Worm (Caenorhabditis elegans): ENCODE results near the gene K02F6.6.

The K02F6.6 gene

DNA sequence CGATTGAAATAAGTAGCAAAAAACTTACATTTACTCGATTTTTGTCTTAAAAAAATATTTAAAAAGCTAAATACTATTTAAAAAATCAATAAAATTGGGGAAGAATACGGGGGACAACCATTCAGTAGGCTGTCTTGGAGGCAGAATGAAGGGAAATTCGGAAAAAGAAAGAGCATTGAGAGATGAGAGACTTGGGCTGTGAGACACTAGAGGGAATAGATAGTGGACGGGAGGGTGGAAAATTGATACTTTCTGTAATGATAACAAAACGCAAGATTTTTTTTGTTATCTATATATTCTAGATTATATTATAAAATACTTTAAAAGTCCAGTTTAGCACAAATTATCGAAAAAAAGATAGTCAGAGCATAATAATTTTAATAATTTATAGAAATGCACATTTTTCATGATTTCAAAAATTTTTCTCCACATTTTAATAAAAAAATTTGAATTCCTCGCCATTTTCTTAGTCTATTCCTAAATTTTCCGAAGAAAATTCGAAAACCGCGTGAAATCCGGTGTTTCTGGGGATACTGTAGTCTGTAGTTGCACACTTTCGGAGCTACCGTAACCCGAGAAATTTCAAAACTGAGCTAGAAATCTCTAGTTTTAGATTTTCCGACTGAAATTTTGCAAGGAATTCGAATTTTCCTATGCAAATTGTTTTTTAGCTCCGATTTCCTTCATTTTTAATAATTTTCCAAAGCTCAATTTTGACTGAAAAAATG lies 26.7 kb upstream of the K02F6.6 start:
- TF ChIP-seq mml-1 (tag; optimal IDR thresholded peaks at IDR 0.05) (no peak), ceh-28 (tag; optimal IDR thresholded peaks at IDR 0.05) (peak; percentile 19), unc-62 (GFP tag; optimal IDR thresholded peaks at IDR 0.05) (no peak), nhr-43 (tag; optimal IDR thresholded peaks at IDR 0.05; ENCODE audit: poor library complexity, severe bottlenecking) (no peak), fkh-10 (GFP tag; optimal IDR thresholded peaks at IDR 0.05) (no peak), nhr-28 (tag; optimal IDR thresholded peaks at IDR 0.05) (no peak), ama-1 (optimal IDR thresholded peaks at IDR 0.05) (no peak), elt-3 (tag; optimal IDR thresholded peaks at IDR 0.05) (no peak), elt-2 (tag; optimal IDR thresholded peaks at IDR 0.05) (peak; percentile 84)

DNA sequence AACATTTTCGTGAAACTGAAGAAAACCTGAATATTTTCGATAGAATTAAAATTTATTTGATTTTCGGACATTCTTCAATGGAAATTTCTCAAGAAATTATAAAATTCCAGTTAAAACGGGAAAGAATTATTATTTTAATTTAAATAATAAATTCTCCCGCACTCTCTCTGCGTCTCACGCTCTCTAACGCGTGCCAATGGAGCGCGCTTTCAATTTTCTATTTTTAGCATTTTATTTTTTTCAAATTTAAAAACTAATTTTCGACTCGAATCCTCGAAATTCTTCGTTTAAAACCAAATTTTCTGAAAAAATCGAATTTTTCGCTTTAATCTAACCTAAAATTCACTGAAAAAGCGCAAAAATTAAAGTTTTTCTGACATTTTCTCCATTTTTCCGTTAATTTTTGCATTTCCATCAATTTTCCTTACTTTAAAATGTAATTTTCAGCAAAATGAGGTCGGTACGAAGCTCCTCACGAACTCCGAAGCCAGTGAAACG lies 26.1 kb upstream of the K02F6.6 start, which contains the start of gene gbas-1:
Gene gbas-1, plus strand, starts transcription at position 448 of the 498 bp plus-strand sequence.
- no peak for TF ChIP-seq lsy-12 (tag; optimal IDR thresholded peaks at IDR 0.05)
- peak; percentile 63 for TF ChIP-seq lin-15B (tag; optimal IDR thresholded peaks at IDR 0.05)
- no peak for TF ChIP-seq nhr-77 (tag; optimal IDR thresholded peaks at IDR 0.05)
- no peak for TF ChIP-seq nhr-28 (tag; optimal IDR thresholded peaks at IDR 0.05)
- no peak for TF ChIP-seq skn-1 (tag; optimal IDR thresholded peaks at IDR 0.05)
- TF ChIP-seq egl-27 (tag; optimal IDR thresholded peaks at IDR 0.05) = no peak
- TF ChIP-seq nhr-25 (tag; optimal IDR thresholded peaks at IDR 0.05) = no peak
- no peak for TF ChIP-seq ceh-9 (tag; optimal IDR thresholded peaks at IDR 0.05)
- no peak for TF ChIP-seq jun-1 (tag; optimal IDR thresholded peaks at IDR 0.05)
- TF ChIP-seq elt-2 (tag; optimal IDR thresholded peaks at IDR 0.05) = peak; percentile 14
- no peak for TF ChIP-seq unc-62 (GFP tag; optimal IDR thresholded peaks at IDR 0.05)
- TF ChIP-seq nhr-23 (tag; optimal IDR thresholded peaks at IDR 0.05) = peak; percentile 38
- TF ChIP-seq eor-1 (tag; optimal IDR thresholded peaks at IDR 0.05) = no peak
- peak; percentile 24 for TF ChIP-seq hmg-11 (tag; optimal IDR thresholded peaks at IDR 0.05)
- peak; percentile 43 for TF ChIP-seq nfya-1 (tag; optimal IDR thresholded peaks at IDR 0.05; ENCODE audit: insufficient read depth)
- peak; percentile 56 for TF ChIP-seq pha-4 (tag; optimal IDR thresholded peaks at IDR 0.05)
- TF ChIP-seq mdl-1 (tag; optimal IDR thresholded peaks at IDR 0.05) = no peak
- no peak for TF ChIP-seq ama-1 (optimal IDR thresholded peaks at IDR 0.05)
- TF ChIP-seq daf-12 (tag; optimal IDR thresholded peaks at IDR 0.05) = no peak
- TF ChIP-seq mml-1 (tag; optimal IDR thresholded peaks at IDR 0.05) = no peak
- no peak for TF ChIP-seq ceh-82 (tag; optimal IDR thresholded peaks at IDR 0.05)
- no peak for TF ChIP-seq ZK546.5 (tag; optimal IDR thresholded peaks at IDR 0.05)
- TF ChIP-seq nhr-12 (tag; optimal IDR thresholded peaks at IDR 0.05) = no peak
- no peak for TF ChIP-seq fos-1 (tag; optimal IDR thresholded peaks at IDR 0.05)

DNA sequence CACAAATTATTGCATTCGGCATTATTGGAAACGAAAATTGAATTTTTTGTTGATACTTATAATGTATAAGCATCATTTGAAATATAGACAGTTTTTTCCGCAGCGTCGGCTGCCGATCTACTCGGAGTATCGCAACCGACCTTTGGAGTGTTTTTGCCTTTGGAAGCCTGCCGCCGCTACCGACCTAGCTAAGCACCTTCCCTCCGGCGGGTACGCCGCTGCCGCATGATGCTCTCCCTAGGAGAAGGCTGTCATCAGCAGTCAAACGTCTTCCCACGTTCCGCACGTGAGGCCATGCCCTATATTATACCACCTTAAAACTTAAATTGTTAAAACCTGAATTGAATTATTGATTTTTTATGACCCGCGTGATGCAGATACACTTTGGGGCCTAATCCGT lies 12.1 kb upstream of the K02F6.6 start:
- TF ChIP-seq lsy-12 (tag; optimal IDR thresholded peaks at IDR 0.05) = no peak
- no peak for TF ChIP-seq ceh-82 (tag; optimal IDR thresholded peaks at IDR 0.05)
- TF ChIP-seq ceh-9 (tag; optimal IDR thresholded peaks at IDR 0.05) = no peak
- TF ChIP-seq unc-39 (tag; optimal IDR thresholded peaks at IDR 0.05) = no peak
- no peak for TF ChIP-seq ztf-11 (tag; optimal IDR thresholded peaks at IDR 0.05)
- no peak for TF ChIP-seq ama-1 (optimal IDR thresholded peaks at IDR 0.05)
- TF ChIP-seq fkh-2 (tag; optimal IDR thresholded peaks at IDR 0.05) = no peak
- no peak for TF ChIP-seq sea-2 (GFP tag; optimal IDR thresholded peaks at IDR 0.05)
- no peak for TF ChIP-seq pha-4 (tag; optimal IDR thresholded peaks at IDR 0.05)
- no peak for TF ChIP-seq nhr-28 (tag; optimal IDR thresholded peaks at IDR 0.05)
- no peak for TF ChIP-seq elt-1 (tag; optimal IDR thresholded peaks at IDR 0.05)
- no peak for TF ChIP-seq ceh-28 (tag; optimal IDR thresholded peaks at IDR 0.05)

DNA sequence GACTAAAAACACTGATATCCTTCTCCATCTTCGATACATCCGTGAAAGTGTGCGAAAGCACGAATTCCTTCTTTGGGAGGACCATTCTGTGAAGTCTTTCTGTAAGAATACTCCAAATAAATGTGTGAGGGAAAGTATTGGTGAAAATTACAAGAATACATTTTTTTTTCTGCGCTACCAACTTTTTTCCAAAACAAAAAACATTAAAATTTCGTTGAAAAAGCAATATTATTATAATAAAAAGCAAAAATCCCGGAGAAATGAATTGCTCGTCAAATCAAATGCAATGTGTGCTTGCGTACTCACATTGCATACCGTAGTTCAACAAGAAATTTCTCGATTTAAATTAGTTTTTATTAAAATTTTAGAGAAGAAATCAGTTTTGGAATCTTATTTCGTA lies 8.6 kb upstream of the K02F6.6 start, which contains the start of gene bath-13:
Gene bath-13, minus strand, starts transcription at position 101 of the 400 bp plus-strand sequence.
- TF ChIP-seq lin-15B (tag; optimal IDR thresholded peaks at IDR 0.05) = no peak
- TF ChIP-seq zag-1 (tag; optimal IDR thresholded peaks at IDR 0.05) = no peak
- no peak for TF ChIP-seq lin-39 (tag; optimal IDR thresholded peaks at IDR 0.05)
- TF ChIP-seq nhr-11 (tag; optimal IDR thresholded peaks at IDR 0.05) = no peak
- no peak for TF ChIP-seq nhr-43 (tag; optimal IDR thresholded peaks at IDR 0.05; ENCODE audit: poor library complexity, severe bottlenecking)
